Worm (Caenorhabditis elegans) whole organism, young adult: ENCODE results near the gene rft-1.
A peak's percentile ranks its signal among the peaks of the same experiment; 100 is the strongest.

ENCODE experiments used
- B0019.2 ChIP-seq: fragments of 200-800 bp; sonication (Bioruptor generic); conservative IDR thresholded peaks from 2 replicates; pipeline ENCODE4 v1.3.6; 2022; ENCODE audit warnings: missing genetic modification reagents, missing genetic modification characterization, missing compliant biosample characterization
- B0035.1 ChIP-seq: sonication (generic microtip); optimal IDR thresholded peaks from 2 replicates; lab custom pipeline; 2016; ENCODE audit warnings: missing genetic modification characterization, mild to moderate bottlenecking, missing compliant biosample characterization, missing genotype, missing genetic modification reagents
- B0261.1 ChIP-seq: sonication (generic microtip); optimal IDR thresholded peaks from 2 replicates; lab custom pipeline; 2016; ENCODE audit warnings: mild to moderate bottlenecking, missing genetic modification characterization, moderate library complexity, missing compliant biosample characterization
- B0336.3 ChIP-seq: fragments of 200-800 bp; sonication (Bioruptor generic); IDR thresholded peaks from 2 replicates; pipeline ENCODE4 v1.3.6; 2022; ENCODE audit warnings: missing genetic modification characterization, missing compliant biosample characterization
- F49E8.2 ChIP-seq: sonication (generic microtip); optimal IDR thresholded peaks from 3 replicates; lab custom pipeline; 2017; ENCODE audit warnings: missing genetic modification characterization, mild to moderate bottlenecking, missing compliant biosample characterization, antibody characterized with exemption, moderate library complexity; ENCODE audit not compliant: insufficient read depth
- F57A8.1 ChIP-seq: fragments of 200-800 bp; sonication (Bioruptor generic); optimal IDR thresholded peaks from 2 replicates; lab custom pipeline; 2018; ENCODE audit warnings: mild to moderate bottlenecking, missing genetic modification characterization, moderate library complexity, missing compliant biosample characterization
- F57C9.4 ChIP-seq: sonication (generic microtip); optimal IDR thresholded peaks from 2 replicates; lab custom pipeline; 2017; ENCODE audit warnings: mild to moderate bottlenecking, missing genetic modification characterization, missing compliant biosample characterization
- K11D2.4 ChIP-seq: fragments of 200-800 bp; sonication (Bioruptor generic); IDR thresholded peaks from 2 replicates; pipeline ENCODE4 v1.3.6; 2022; ENCODE audit warnings: missing genetic modification reagents, missing genetic modification characterization, missing compliant biosample characterization
- Y53F4B.3 ChIP-seq: fragments of 200-800 bp; sonication (Bioruptor generic); IDR thresholded peaks from 2 replicates; pipeline ENCODE4 v1.3.6; 2022; ENCODE audit warnings: missing genetic modification reagents, missing genetic modification characterization, missing compliant biosample characterization
- Y53G8AR.9 ChIP-seq: fragments of 200-800 bp; sonication (Bioruptor generic); conservative IDR thresholded peaks from 2 replicates; pipeline ENCODE4 v1.3.6; 2022; ENCODE audit warnings: missing genetic modification reagents, missing genetic modification characterization, missing compliant biosample characterization
- Y79H2A.3 ChIP-seq: fragments of 200-800 bp; sonication (Bioruptor generic); conservative IDR thresholded peaks from 2 replicates; pipeline ENCODE4 v1.3.6; 2022; ENCODE audit warnings: missing genetic modification reagents, missing genetic modification characterization, missing compliant biosample characterization
- Y95B8A.8 ChIP-seq: fragments of 200-800 bp; sonication (Bioruptor generic); IDR thresholded peaks from 2 replicates; pipeline ENCODE4 v1.3.6; 2022; ENCODE audit warnings: missing genetic modification reagents, missing genetic modification characterization, missing compliant biosample characterization
- ZK185.1 ChIP-seq: sonication (generic microtip); optimal IDR thresholded peaks from 2 replicates; lab custom pipeline; 2016; ENCODE audit warnings: mild to moderate bottlenecking, missing genetic modification characterization, missing compliant biosample characterization; ENCODE audit not compliant: poor library complexity, severe bottlenecking
- ama-1 ChIP-seq, 3 experiments: fragments of 150-350 bp in 1 of 3; sonication (generic microtip) in 2 of 3; optimal IDR thresholded peaks; 2 replicates each; lab custom pipeline; 2014 to 2018; ENCODE audit warnings: missing biosample characterization in 2 of 3, missing genetic modification characterization in 2 of 3, missing genetic modification reagents in 2 of 3
- aptf-3 ChIP-seq: fragments of 200-800 bp; sonication (Bioruptor generic); IDR thresholded peaks from 2 replicates; pipeline ENCODE4 v1.3.6; 2022; ENCODE audit warnings: missing genetic modification characterization, missing compliant biosample characterization
- attf-6 ChIP-seq: fragments of 200-800 bp; sonication (Bioruptor generic); IDR thresholded peaks from 2 replicates; pipeline ENCODE4 v1.3.6; 2022; ENCODE audit warnings: missing genetic modification reagents, missing genetic modification characterization, missing compliant biosample characterization
- bed-1 ChIP-seq: fragments of 200-800 bp; sonication (Bioruptor generic); IDR thresholded peaks from 2 replicates; pipeline ENCODE4 v1.3.6; 2022; ENCODE audit warnings: missing genetic modification reagents, missing genetic modification characterization, missing compliant biosample characterization
- cebp-1 ChIP-seq, 2 experiments: fragments of 200-800 bp in 1 of 2; sonication (Bioruptor generic) in 1 of 2; sonication (generic microtip) in 1 of 2; IDR thresholded peaks in 1 of 2; optimal IDR thresholded peaks in 1 of 2; 2 replicates each; pipeline versions ENCODE4 v1.3.6 to Lab custom; 2017 to 2022; ENCODE audit warnings: missing compliant biosample characterization in 2 of 2, missing genetic modification characterization in 2 of 2, mild to moderate bottlenecking in 1 of 2, missing genetic modification reagents in 1 of 2, moderate library complexity in 1 of 2
- die-1 ChIP-seq: sonication (generic microtip); optimal IDR thresholded peaks from 2 replicates; lab custom pipeline; 2016; ENCODE audit warnings: missing genotype, mild to moderate bottlenecking, missing genetic modification characterization, missing compliant biosample characterization
- hlh-26 ChIP-seq: fragments of 200-800 bp; sonication (Bioruptor generic); conservative IDR thresholded peaks from 2 replicates; pipeline ENCODE4 v1.3.6; 2022; ENCODE audit warnings: missing genetic modification reagents, missing genetic modification characterization, missing compliant biosample characterization
- hmg-1.2 ChIP-seq: fragments of 200-800 bp; sonication (Bioruptor generic); IDR thresholded peaks from 2 replicates; pipeline ENCODE4 v1.3.6; 2022; ENCODE audit warnings: missing genetic modification reagents, missing genetic modification characterization, missing compliant biosample characterization
- lin-26 ChIP-seq: fragments of 200-800 bp; sonication (Bioruptor generic); IDR thresholded peaks from 2 replicates; pipeline ENCODE4 v1.3.6; 2022; ENCODE audit warnings: missing genetic modification reagents, missing genetic modification characterization, missing compliant biosample characterization
- lin-35 ChIP-seq, 3 experiments: fragments of 150-350 bp in 2 of 3; sonication (generic microtip) in 1 of 3; optimal IDR thresholded peaks; 2 replicates each; lab custom pipeline; 2014 to 2018; ENCODE audit warnings: missing biosample characterization in 3 of 3, missing genetic modification characterization in 3 of 3, missing genetic modification reagents in 3 of 3
- lin-54 ChIP-seq: fragments of 200-800 bp; sonication (Bioruptor generic); optimal IDR thresholded peaks from 2 replicates; lab custom pipeline; 2018; ENCODE audit warnings: mild to moderate bottlenecking, missing genetic modification characterization, missing compliant biosample characterization
- lir-1 ChIP-seq: fragments of 200-800 bp; sonication (Bioruptor generic); conservative IDR thresholded peaks from 2 replicates; pipeline ENCODE4 v1.3.6; 2022; ENCODE audit warnings: missing genetic modification reagents, missing genetic modification characterization, missing compliant biosample characterization
- lsy-27 ChIP-seq: sonication (generic microtip); optimal IDR thresholded peaks from 2 replicates; lab custom pipeline; 2017; ENCODE audit warnings: missing genetic modification characterization, mild to moderate bottlenecking, missing compliant biosample characterization, antibody characterized with exemption, missing genotype, borderline replicate concordance; ENCODE audit not compliant: insufficient read depth
- madf-10 ChIP-seq: sonication (generic microtip); optimal IDR thresholded peaks from 2 replicates; lab custom pipeline; 2016; ENCODE audit warnings: mild to moderate bottlenecking, missing genetic modification characterization, missing compliant biosample characterization
- madf-6 ChIP-seq: fragments of 200-800 bp; sonication (Bioruptor generic); IDR thresholded peaks from 2 replicates; pipeline ENCODE4 v1.3.6; 2022; ENCODE audit warnings: missing genetic modification reagents, missing genetic modification characterization, missing compliant biosample characterization
- mcd-1 ChIP-seq: fragments of 200-800 bp; sonication (Bioruptor generic); IDR thresholded peaks from 2 replicates; pipeline ENCODE4 v1.3.6; 2022; ENCODE audit warnings: missing genetic modification reagents, missing genetic modification characterization, missing compliant biosample characterization
- mes-4 ChIP-seq: sonication (generic microtip); optimal IDR thresholded peaks from 2 replicates; lab custom pipeline; 2016; ENCODE audit warnings: missing genotype, missing genetic modification characterization, missing compliant biosample characterization
- nfya-1 ChIP-seq: sonication (generic microtip); optimal IDR thresholded peaks from 2 replicates; lab custom pipeline; 2017; ENCODE audit warnings: antibody characterized with exemption, missing compliant biosample characterization, missing genetic modification characterization, borderline replicate concordance; ENCODE audit not compliant: insufficient read depth
- nfyb-1 ChIP-seq: fragments of 200-800 bp; sonication (Bioruptor generic); IDR thresholded peaks from 2 replicates; pipeline ENCODE4 v1.3.6; 2022; ENCODE audit warnings: missing genetic modification reagents, missing genetic modification characterization, missing compliant biosample characterization
- nhr-179 ChIP-seq: sonication (generic microtip); optimal IDR thresholded peaks from 2 replicates; lab custom pipeline; 2016; ENCODE audit warnings: mild to moderate bottlenecking, missing genetic modification characterization, missing compliant biosample characterization
- repo-1 ChIP-seq: sonication (generic microtip); optimal IDR thresholded peaks from 2 replicates; lab custom pipeline; 2017; ENCODE audit warnings: mild to moderate bottlenecking, missing genetic modification characterization, missing compliant biosample characterization
- somi-1 ChIP-seq: fragments of 200-800 bp; sonication (Bioruptor generic); optimal IDR thresholded peaks from 2 replicates; lab custom pipeline; 2018; ENCODE audit warnings: mild to moderate bottlenecking, missing genetic modification characterization, missing compliant biosample characterization
- tlf-1 ChIP-seq: fragments of 200-800 bp; sonication (Bioruptor generic); optimal IDR thresholded peaks from 2 replicates; lab custom pipeline; 2018; ENCODE audit warnings: mild to moderate bottlenecking, missing genetic modification characterization, missing compliant biosample characterization
- unc-62 ChIP-seq: fragments of 150-350 bp; optimal IDR thresholded peaks from 2 replicates; lab custom pipeline; 2014; ENCODE audit warnings: missing biosample characterization, missing genetic modification reagents, missing genetic modification characterization
- zfh-2 ChIP-seq: fragments of 200-800 bp; sonication (Bioruptor generic); conservative IDR thresholded peaks from 2 replicates; pipeline ENCODE4 v1.3.6; 2022; ENCODE audit warnings: missing genetic modification reagents, missing genetic modification characterization, missing compliant biosample characterization

Gene rft-1

ce11 chrV:4407519-4407918 lies 35.5 kb downstream of the rft-1 start, which contains the start of gene nhr-118 (continued):
- TF ChIP-seq Y53G8AR.9 (GFP tag; lab: Robert Waterston, UW) (no peak), ama-1 (optimal IDR thresholded peaks at IDR 0.05; lab: Kevin White, UChicago) (no peak), ama-1 (GFP tag; optimal IDR thresholded peaks at IDR 0.05; lab: Kevin White, UChicago) (no peak)

ce11 chrV:4401865-4402264 lies 41.2 kb downstream of the rft-1 start, which contains the start of gene F13A2.5:
Gene F13A2.5 (minus strand): TSS chrV:4401965.
- no peak for TF ChIP-seq nhr-179
- no peak for TF ChIP-seq B0035.1 (tag; lab: Kevin White, UChicago)
- no peak for TF ChIP-seq madf-10 (tag; lab: Kevin White, UChicago)
- TF ChIP-seq F49E8.2 (tag; lab: Kevin White, UChicago) = no peak
- no peak for TF ChIP-seq B0019.2
- no peak for TF ChIP-seq aptf-3 (GFP tag; lab: Robert Waterston, UW)
- no peak for TF ChIP-seq die-1 (tag; lab: Kevin White, UChicago)
- no peak for TF ChIP-seq tlf-1
- no peak for TF ChIP-seq somi-1 (GFP tag; lab: Kevin White, UChicago)
- no peak for TF ChIP-seq K11D2.4 (GFP tag; lab: Robert Waterston, UW)
- TF ChIP-seq madf-6 (GFP tag; lab: Robert Waterston, UW) = no peak
- TF ChIP-seq repo-1 (tag; lab: Kevin White, UChicago) = no peak
- no peak for TF ChIP-seq unc-62 (GFP tag; lab: Kevin White, UChicago)
- TF ChIP-seq nfya-1 (tag; lab: Kevin White, UChicago) = no peak
- no peak for TF ChIP-seq mes-4
- no peak for TF ChIP-seq F57A8.1 (GFP tag; lab: Kevin White, UChicago)
- no peak for TF ChIP-seq lsy-27 (tag; lab: Kevin White, UChicago)

DNA sequence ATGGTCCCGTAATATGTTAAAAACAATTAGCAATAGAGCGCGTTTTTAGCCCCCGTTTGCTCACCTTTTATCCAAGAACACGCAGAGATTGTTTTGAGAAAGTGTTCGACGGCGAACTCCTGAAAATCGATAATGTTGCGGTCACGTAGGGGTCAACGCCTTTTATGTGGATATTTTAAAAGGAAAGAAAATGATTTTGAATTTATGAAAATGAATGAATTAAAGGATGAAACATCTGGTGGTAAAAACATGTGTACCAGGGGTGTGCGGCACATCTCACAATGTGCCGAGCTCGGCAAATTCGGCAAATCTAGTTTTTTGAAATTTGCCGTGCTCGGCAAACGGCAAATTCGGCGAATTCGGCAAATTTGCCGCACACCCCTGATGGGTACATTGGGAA lies 42.9 kb downstream of the rft-1 start, which contains the start of gene F13A2.4:
TSS of gene F13A2.4 (minus strand) at position 101 of the 400 bp plus-strand sequence.
- no peak for TF ChIP-seq madf-10 (tag; lab: Kevin White, UChicago)

DNA sequence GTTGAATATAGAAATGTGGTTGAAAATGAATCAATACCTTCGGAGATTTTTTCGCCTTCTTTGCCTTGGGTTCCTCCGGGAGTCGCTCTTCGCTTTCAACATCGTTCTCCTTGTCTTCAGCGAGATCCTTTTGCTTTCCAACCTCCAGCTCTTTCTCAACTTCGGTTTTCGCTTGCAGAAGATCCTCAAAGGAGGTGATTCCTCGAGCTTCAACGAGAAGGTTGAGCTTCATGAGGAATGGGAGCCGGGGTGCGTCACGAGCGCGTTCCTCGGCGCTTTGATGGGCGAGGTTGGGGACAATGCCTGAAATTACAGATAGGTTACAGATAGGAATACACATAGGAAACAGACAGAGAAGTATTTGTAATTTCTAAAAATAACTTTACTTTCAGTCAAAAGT lies 44.1 kb downstream of the rft-1 start:
- TF ChIP-seq Y53F4B.3 (no peak), lin-26 (no peak), ZK185.1 (tag; lab: Kevin White, UChicago) (no peak), zfh-2 (peak; percentile 65), mcd-1 (GFP tag; lab: Robert Waterston, UW) (no peak)

ce11 chrV:4398127-4398526 lies 44.9 kb downstream of the rft-1 start:
- TF ChIP-seq lir-1 (GFP tag; lab: Robert Waterston, UW) (no peak), nfya-1 (tag; lab: Kevin White, UChicago) (no peak), lin-54 (GFP tag; lab: Kevin White, UChicago) (no peak), unc-62 (GFP tag; lab: Kevin White, UChicago) (no peak), B0336.3 (no peak), cebp-1 (GFP tag; IDR thresholded peaks at IDR 0.05; lab: Robert Waterston, UW) (no peak), cebp-1 (tag; optimal IDR thresholded peaks at IDR 0.05; lab: Kevin White, UChicago) (no peak), Y95B8A.8 (GFP tag; lab: Robert Waterston, UW) (no peak), lin-35 (GFP tag; optimal IDR thresholded peaks at IDR 0.05; lab: Kevin White, UChicago) (no peak), F57C9.4 (tag; lab: Kevin White, UChicago) (no peak), bed-1 (GFP tag; lab: Robert Waterston, UW) (no peak), lin-26 (no peak), hmg-1.2 (GFP tag; lab: Robert Waterston, UW) (no peak), ZK185.1 (tag; lab: Kevin White, UChicago) (no peak), attf-6 (GFP tag; lab: Robert Waterston, UW) (no peak), nfyb-1 (GFP tag; lab: Robert Waterston, UW) (no peak), B0261.1 (tag; lab: Kevin White, UChicago) (no peak), hlh-26 (no peak), Y79H2A.3 (GFP tag; lab: Robert Waterston, UW) (no peak), F57A8.1 (GFP tag; lab: Kevin White, UChicago) (no peak)
